Worm (Caenorhabditis elegans): ENCODE measurements around the gene F52H2.3.

The F52H2.3 gene

ce11 chrX:2493586-2494175, 47.2 kb downstream of the F52H2.3 start:
- no peak for TF ChIP-seq nhr-2 (tag; optimal IDR thresholded peaks at IDR 0.05)
- TF ChIP-seq mep-1 (tag; optimal IDR thresholded peaks at IDR 0.05) = no peak
- no peak for TF ChIP-seq nhr-76 (tag; optimal IDR thresholded peaks at IDR 0.05)
- no peak for TF ChIP-seq lin-13 (tag; optimal IDR thresholded peaks at IDR 0.05)
- TF ChIP-seq elt-1 (tag; optimal IDR thresholded peaks at IDR 0.05; ENCODE audit: borderline replicate concordance, insufficient read depth) = no peak
- TF ChIP-seq drap-1 (GFP tag; optimal IDR thresholded peaks at IDR 0.05) = no peak
- no peak for TF ChIP-seq ceh-39 (tag; optimal IDR thresholded peaks at IDR 0.05)
- TF ChIP-seq zip-8 (tag; optimal IDR thresholded peaks at IDR 0.05) = no peak
- TF ChIP-seq unc-62 (GFP tag; optimal IDR thresholded peaks at IDR 0.05) = no peak
- TF ChIP-seq ces-1 (GFP tag; optimal IDR thresholded peaks at IDR 0.05) = no peak
- no peak for TF ChIP-seq mab-5 (tag; optimal IDR thresholded peaks at IDR 0.05)
- no peak for TF ChIP-seq unc-120 (tag; optimal IDR thresholded peaks at IDR 0.05; ENCODE audit: poor library complexity, severe bottlenecking)
- TF ChIP-seq unc-39 (tag; optimal IDR thresholded peaks at IDR 0.05) = no peak
- no peak for TF ChIP-seq M03D4.4 (tag; optimal IDR thresholded peaks at IDR 0.05)
